Fruit fly (Drosophila melanogaster): ENCODE results near the gene CG31709.

Gene CG31709

DNA sequence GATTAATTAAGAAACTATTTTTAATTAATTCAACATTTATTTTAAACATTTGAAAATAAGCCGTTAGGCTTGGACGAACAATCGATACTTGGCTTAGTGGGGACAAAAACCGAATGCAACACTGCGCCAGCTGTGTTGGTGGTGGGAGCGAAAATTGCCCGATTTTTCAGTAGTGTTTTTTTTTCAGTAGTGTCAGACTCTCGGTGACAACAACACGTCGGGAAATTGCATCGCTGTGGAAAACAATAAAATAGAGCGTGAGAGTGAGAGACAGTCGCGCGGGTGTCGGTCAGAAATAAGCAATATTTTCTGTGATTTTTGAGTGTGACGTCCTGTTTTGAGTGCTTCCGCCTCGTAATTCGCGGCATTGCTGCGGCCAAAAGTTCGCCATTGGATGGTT is 37.2 kb upstream of the CG31709 start (continued):
- peak; percentile 26; the same call in 1 of the 2 replicates for TF ChIP-seq CG2129 (GFP tag; IDR thresholded peaks at IDR 0.05; ENCODE audit: partially characterized antibody)
- no peak for TF ChIP-seq dan (GFP tag; IDR thresholded peaks at IDR 0.05)
- peak; percentile 40 for TF ChIP-seq gro (GFP tag; optimal IDR thresholded peaks at IDR 0.05)
- TF ChIP-seq Xrp1 (GFP tag; IDR thresholded peaks at IDR 0.05), result no peak
- TF ChIP-seq HHEX (GFP tag; optimal IDR thresholded peaks at IDR 0.05), result no peak
- TF ChIP-seq Ets65A (GFP tag), result no peak
- peak; percentile 81 for TF ChIP-seq CG8290 (GFP tag; optimal IDR thresholded peaks at IDR 0.05)
- peak in 1 of 2 experiments; percentile 85 for TF ChIP-seq CG8290 (tag; optimal IDR thresholded peaks at IDR 0.05)
- TF ChIP-seq CrebB (tag; optimal IDR thresholded peaks at IDR 0.05), result peak; percentile 10
- TF ChIP-seq CG18262 (tag; optimal IDR thresholded peaks at IDR 0.05), result no peak
- TF ChIP-seq CG17568 (GFP tag; optimal IDR thresholded peaks at IDR 0.05), result peak; percentile 26
- no peak for TF ChIP-seq Ravus (GFP tag; IDR thresholded peaks at IDR 0.05)
- TF ChIP-seq CG12659 (GFP tag; optimal IDR thresholded peaks at IDR 0.05), result peak; percentile 80
- TF ChIP-seq CG9609 (GFP tag; optimal IDR thresholded peaks at IDR 0.05), result peak; percentile 49
- no peak for TF ChIP-seq Oli (tag; optimal IDR thresholded peaks at IDR 0.05)
- no peak for TF ChIP-seq slou (GFP tag; optimal IDR thresholded peaks at IDR 0.05)
- no peak for TF ChIP-seq Atf3 (GFP tag; optimal IDR thresholded peaks at IDR 0.05)
- peak; percentile 83 for TF ChIP-seq zf30C (GFP tag; optimal IDR thresholded peaks at IDR 0.05)
- TF ChIP-seq Hsf (GFP tag; optimal IDR thresholded peaks at IDR 0.05), result peak; percentile 38
- TF ChIP-seq ranshi (GFP tag; IDR thresholded peaks at IDR 0.05), result peak; percentile 39; the same call in 1 of the 2 replicates
- 0 out of 2 replicates have a peak, but pooled peaks have one; percentile 26 for TF ChIP-seq Awh (GFP tag; IDR thresholded peaks at IDR 0.05)
- peak; percentile 14 for TF ChIP-seq pnt (GFP tag; optimal IDR thresholded peaks at IDR 0.05)
- no peak for TF ChIP-seq CG7839 (tag; optimal IDR thresholded peaks at IDR 0.05)
- TF ChIP-seq org-1 (GFP tag; optimal IDR thresholded peaks at IDR 0.05), result no peak
- TF ChIP-seq h (optimal IDR thresholded peaks at IDR 0.05), result no peak
- no peak for TF ChIP-seq dati (GFP tag; IDR thresholded peaks at IDR 0.05)
- no peak for TF ChIP-seq usp (GFP tag; optimal IDR thresholded peaks at IDR 0.05)
- no peak for TF ChIP-seq Abd-B (GFP tag; optimal IDR thresholded peaks at IDR 0.05)
- TF ChIP-seq CG10147 (GFP tag; optimal IDR thresholded peaks at IDR 0.05), result no peak
- peak; percentile 39 for TF ChIP-seq CG13894 (tag; optimal IDR thresholded peaks at IDR 0.05)
- TF ChIP-seq CG11695 (GFP tag; IDR thresholded peaks at IDR 0.05), result peak; percentile 31; the same call in 1 of the 3 replicates
- no peak for TF ChIP-seq Max (GFP tag; optimal IDR thresholded peaks at IDR 0.05)
- peak; percentile 70 for TF ChIP-seq gcm (GFP tag; optimal IDR thresholded peaks at IDR 0.05)
- peak; percentile 19 for TF ChIP-seq grau (tag; optimal IDR thresholded peaks at IDR 0.05)
- TF ChIP-seq CG14860 (GFP tag; IDR thresholded peaks at IDR 0.05; ENCODE audit: partially characterized antibody), result peak; percentile 44; the same call in 1 of the 3 replicates
- TF ChIP-seq pum (GFP tag; optimal IDR thresholded peaks at IDR 0.05), result peak; percentile 17
- no peak for TF ChIP-seq CG31388 (GFP tag; optimal IDR thresholded peaks at IDR 0.05)
- peak; percentile 6; the same call in 1 of the 2 replicates for TF ChIP-seq CG6272 (GFP tag; IDR thresholded peaks at IDR 0.05)
- TF ChIP-seq CG10267 (tag; optimal IDR thresholded peaks at IDR 0.05), result peak; percentile 39
- no peak for TF ChIP-seq CG9876 (GFP tag; optimal IDR thresholded peaks at IDR 0.05)
- no peak for TF ChIP-seq Sry-β (GFP tag; optimal IDR thresholded peaks at IDR 0.05)
- TF ChIP-seq CG6813 (GFP tag; optimal IDR thresholded peaks at IDR 0.05), result no peak
- TF ChIP-seq CG7963 (GFP tag; IDR thresholded peaks at IDR 0.05; ENCODE audit: partially characterized antibody), result peak; percentile 79
- TF ChIP-seq CG4282 (GFP tag; optimal IDR thresholded peaks at IDR 0.05), result no peak
- peak; percentile 36; the same call in 1 of the 3 replicates for TF ChIP-seq sr (GFP tag; IDR thresholded peaks at IDR 0.05)
- peak; percentile 42 for TF ChIP-seq Mes4 (GFP tag; optimal IDR thresholded peaks at IDR 0.05)
- no peak for TF ChIP-seq D19B (GFP tag; optimal IDR thresholded peaks at IDR 0.05)
- TF ChIP-seq CG17802 (tag; optimal IDR thresholded peaks at IDR 0.05), result no peak
- peak; percentile 12; the same call in 1 of the 3 replicates for TF ChIP-seq CG11560 (tag; IDR thresholded peaks at IDR 0.05)
- TF ChIP-seq zfh2 (GFP tag; optimal IDR thresholded peaks at IDR 0.05), result peak; percentile 75
- peak; percentile 52 for TF ChIP-seq stc (GFP tag; IDR thresholded peaks at IDR 0.05)
- no peak; the same call in 2 of the 3 replicates for TF ChIP-seq zen2 (GFP tag; IDR thresholded peaks at IDR 0.05; ENCODE audit: partially characterized antibody)

All from whole organism, embryonic.